Worm (Caenorhabditis elegans) whole organism, mixed stage, embryonic: ENCODE measurements around the gene lin-49.

ENCODE experiments used
- bed-3 ChIP-seq: fragments of 200-800 bp; sonication (Bioruptor generic); optimal IDR thresholded peaks from 3 replicates; lab custom pipeline; 2018; ENCODE audit warnings: mild to moderate bottlenecking, missing genetic modification characterization, moderate library complexity, missing compliant biosample characterization
- blmp-1 ChIP-seq: fragments of 150-350 bp; optimal IDR thresholded peaks from 2 replicates; lab custom pipeline; 2014; ENCODE audit warnings: missing biosample characterization, missing genetic modification characterization
- ceh-39 ChIP-seq: fragments of 150-350 bp; optimal IDR thresholded peaks from 2 replicates; lab custom pipeline; 2014; ENCODE audit warnings: missing biosample characterization, missing genetic modification characterization
- ceh-43 ChIP-seq: fragments of 200-800 bp; sonication (Bioruptor generic); optimal IDR thresholded peaks from 2 replicates; lab custom pipeline; 2018; ENCODE audit warnings: mild to moderate bottlenecking, missing genetic modification characterization, moderate library complexity, missing compliant biosample characterization
- ceh-83 ChIP-seq: fragments of 200-800 bp; sonication (Bioruptor generic); optimal IDR thresholded peaks from 2 replicates; lab custom pipeline; 2018; ENCODE audit warnings: mild to moderate bottlenecking, missing genetic modification characterization, missing compliant biosample characterization
- ces-1 ChIP-seq: fragments of 150-350 bp; optimal IDR thresholded peaks from 2 replicates; lab custom pipeline; 2014; ENCODE audit warnings: missing biosample characterization, missing genetic modification reagents, missing genetic modification characterization
- cnd-1 ChIP-seq: fragments of 200-800 bp; sonication (Bioruptor generic); optimal IDR thresholded peaks from 2 replicates; lab custom pipeline; 2018; ENCODE audit warnings: mild to moderate bottlenecking, missing genetic modification characterization, missing compliant biosample characterization
- drap-1 ChIP-seq: fragments of 200-800 bp; sonication (Bioruptor generic); optimal IDR thresholded peaks from 3 replicates; lab custom pipeline; 2018; ENCODE audit warnings: mild to moderate bottlenecking, missing genetic modification characterization, missing compliant biosample characterization
- elt-1 ChIP-seq: sonication (generic microtip); optimal IDR thresholded peaks from 2 replicates; lab custom pipeline; 2017; ENCODE audit warnings: missing genetic modification characterization, mild to moderate bottlenecking, missing compliant biosample characterization, antibody characterized with exemption, moderate library complexity, borderline replicate concordance; ENCODE audit not compliant: insufficient read depth
- flh-1 ChIP-seq: fragments of 200-800 bp; sonication (Bioruptor generic); optimal IDR thresholded peaks from 2 replicates; lab custom pipeline; 2018; ENCODE audit warnings: mild to moderate bottlenecking, missing genetic modification characterization, moderate library complexity, missing compliant biosample characterization
- ham-2 ChIP-seq: fragments of 200-800 bp; sonication (Bioruptor generic); optimal IDR thresholded peaks from 2 replicates; lab custom pipeline; 2018; ENCODE audit warnings: mild to moderate bottlenecking, missing genetic modification characterization, missing compliant biosample characterization
- hlh-1 ChIP-seq: fragments of 150-350 bp; optimal IDR thresholded peaks from 2 replicates; lab custom pipeline; 2014; ENCODE audit warnings: missing biosample characterization, missing genetic modification reagents, missing genetic modification characterization
- lin-13 ChIP-seq: fragments of 150-350 bp; optimal IDR thresholded peaks from 2 replicates; lab custom pipeline; 2014; ENCODE audit warnings: missing biosample characterization, missing genetic modification characterization
- lin-32 ChIP-seq: fragments of 200-800 bp; sonication (Bioruptor generic); optimal IDR thresholded peaks from 2 replicates; lab custom pipeline; 2018; ENCODE audit warnings: mild to moderate bottlenecking, missing genetic modification characterization, missing compliant biosample characterization
- lsy-2 ChIP-seq: fragments of 150-350 bp; optimal IDR thresholded peaks from 2 replicates; lab custom pipeline; 2014; ENCODE audit warnings: missing biosample characterization, missing genetic modification characterization
- mab-5 ChIP-seq: fragments of 150-350 bp; optimal IDR thresholded peaks from 2 replicates; lab custom pipeline; 2014; ENCODE audit warnings: missing biosample characterization, missing genetic modification characterization
- mep-1 ChIP-seq: fragments of 150-350 bp; optimal IDR thresholded peaks from 2 replicates; lab custom pipeline; 2017; ENCODE audit warnings: missing biosample characterization, missing genetic modification reagents, missing genetic modification characterization, inconsistent platforms
- mls-2 ChIP-seq: sonication (generic microtip); optimal IDR thresholded peaks from 2 replicates; lab custom pipeline; 2016; ENCODE audit warnings: mild to moderate bottlenecking, missing genetic modification characterization, moderate library complexity, missing compliant biosample characterization
- nhr-12 ChIP-seq: fragments of 150-350 bp; optimal IDR thresholded peaks from 2 replicates; lab custom pipeline; 2014; ENCODE audit warnings: missing biosample characterization, missing genetic modification characterization
- nhr-237 ChIP-seq: fragments of 150-350 bp; optimal IDR thresholded peaks from 2 replicates; lab custom pipeline; 2014; ENCODE audit warnings: missing biosample characterization, missing genetic modification characterization
- nhr-28 ChIP-seq: fragments of 150-350 bp; optimal IDR thresholded peaks from 2 replicates; lab custom pipeline; 2014; ENCODE audit warnings: missing biosample characterization, missing genetic modification characterization
- nhr-76 ChIP-seq: sonication (generic microtip); optimal IDR thresholded peaks from 2 replicates; lab custom pipeline; 2017; ENCODE audit warnings: missing biosample characterization, missing genetic modification characterization
- pha-4 ChIP-seq: fragments of 150-350 bp; optimal IDR thresholded peaks from 2 replicates; lab custom pipeline; 2018; ENCODE audit warnings: missing biosample characterization, missing genetic modification reagents, missing genetic modification characterization
- sem-2 ChIP-seq: fragments of 200-800 bp; sonication (Bioruptor generic); optimal IDR thresholded peaks from 2 replicates; lab custom pipeline; 2018; ENCODE audit warnings: mild to moderate bottlenecking, missing genetic modification characterization, missing compliant biosample characterization
- snpc-4 ChIP-seq: fragments of 150-350 bp; optimal IDR thresholded peaks from 2 replicates; lab custom pipeline; 2014; ENCODE audit warnings: missing biosample characterization, missing genetic modification characterization
- sptf-1 ChIP-seq: sonication (generic microtip); optimal IDR thresholded peaks from 2 replicates; lab custom pipeline; 2017; ENCODE audit warnings: mild to moderate bottlenecking, missing genetic modification characterization, moderate library complexity, missing compliant biosample characterization
- tbx-8 ChIP-seq: fragments of 200-800 bp; sonication (Bioruptor generic); optimal IDR thresholded peaks from 2 replicates; lab custom pipeline; 2018; ENCODE audit warnings: mild to moderate bottlenecking, missing genetic modification characterization, moderate library complexity, missing compliant biosample characterization
- unc-120 ChIP-seq: sonication (generic microtip); optimal IDR thresholded peaks from 2 replicates; lab custom pipeline; 2017; ENCODE audit warnings: missing genetic modification characterization, missing compliant biosample characterization; ENCODE audit not compliant: poor library complexity, severe bottlenecking
- unc-62 ChIP-seq: fragments of 150-350 bp; optimal IDR thresholded peaks from 2 replicates; lab custom pipeline; 2014; ENCODE audit warnings: missing biosample characterization, missing genetic modification reagents, missing genetic modification characterization
- zip-8 ChIP-seq: fragments of 150-350 bp; optimal IDR thresholded peaks from 2 replicates; lab custom pipeline; 2014; ENCODE audit warnings: missing biosample characterization, missing genetic modification characterization
- ztf-11 ChIP-seq: fragments of 150-350 bp; optimal IDR thresholded peaks from 2 replicates; lab custom pipeline; 2014; ENCODE audit warnings: missing biosample characterization, missing genetic modification characterization

lin-49 gene

DNA sequence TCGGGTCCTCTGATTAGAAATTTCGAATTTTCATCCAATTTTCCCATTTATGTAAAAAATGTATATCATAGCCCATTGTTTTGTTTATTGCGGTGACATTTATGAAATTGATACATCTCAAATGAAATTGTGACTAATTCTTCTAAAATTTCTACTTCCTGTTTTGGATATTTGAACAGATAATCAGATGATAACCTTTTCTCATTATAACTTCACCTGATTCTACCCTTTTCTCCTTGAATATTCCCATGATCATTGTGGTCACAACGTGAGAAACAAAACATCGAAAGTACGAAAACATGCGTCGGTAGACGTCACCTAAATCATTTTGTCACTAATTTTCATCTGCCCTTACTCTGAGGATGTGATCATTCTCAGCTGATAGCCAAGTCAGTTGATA lies 9.8 kb downstream of the lin-49 start:
- TF ChIP-seq hlh-1 (tag; lab: Kevin White, UChicago) = no peak
- no peak for TF ChIP-seq nhr-76 (tag; lab: Kevin White, UChicago)
- no peak for TF ChIP-seq ceh-83 (GFP tag; lab: Kevin White, UChicago)
- TF ChIP-seq nhr-28 (tag; lab: Kevin White, UChicago) = no peak
- no peak for TF ChIP-seq ces-1
- no peak for TF ChIP-seq bed-3 (GFP tag; lab: Kevin White, UChicago)
- TF ChIP-seq ham-2 (GFP tag; lab: Kevin White, UChicago) = no peak
- no peak for TF ChIP-seq mab-5 (tag; lab: Kevin White, UChicago)
- TF ChIP-seq unc-62 (GFP tag; lab: Kevin White, UChicago) = no peak
- TF ChIP-seq ceh-39 (tag; lab: Kevin White, UChicago) = no peak
- TF ChIP-seq mls-2 (tag; lab: Kevin White, UChicago) = no peak
- TF ChIP-seq zip-8 (tag; lab: Kevin White, UChicago) = no peak
- TF ChIP-seq drap-1 = no peak
- no peak for TF ChIP-seq blmp-1 (tag; lab: Kevin White, UChicago)
- TF ChIP-seq sptf-1 (tag; lab: Kevin White, UChicago) = no peak
- no peak for TF ChIP-seq ztf-11 (tag; lab: Kevin White, UChicago)
- TF ChIP-seq, all 35 proteins: peak for 0

- TF ChIP-seq sptf-1 (tag; lab: Kevin White, UChicago) (no peak), nhr-237 (tag; lab: Kevin White, UChicago) (no peak), bed-3 (GFP tag; lab: Kevin White, UChicago) (no peak), hlh-1 (tag; lab: Kevin White, UChicago) (no peak), tbx-8 (no peak), zip-8 (tag; lab: Kevin White, UChicago) (no peak), blmp-1 (tag; lab: Kevin White, UChicago) (no peak), ceh-83 (GFP tag; lab: Kevin White, UChicago) (no peak), mep-1 (tag; lab: Kevin White, UChicago) (no peak), flh-1 (GFP tag; lab: Kevin White, UChicago) (no peak), elt-1 (no peak), mls-2 (tag; lab: Kevin White, UChicago) (no peak), lin-13 (no peak), lin-32 (GFP tag; lab: Kevin White, UChicago) (no peak), snpc-4 (tag; lab: Kevin White, UChicago) (no peak), sem-2 (GFP tag; lab: Kevin White, UChicago) (no peak), cnd-1 (no peak), unc-62 (GFP tag; lab: Kevin White, UChicago) (no peak)
- TF ChIP-seq, all 35 proteins: peak for 0
Measured at ce11 chrIV:8631033-8631432, 10.6 kb downstream of the lin-49 start, which contains the start of gene dgk-4. Gene dgk-4, plus strand, starts transcription at chrIV:8631333.

- TF ChIP-seq drap-1 (no peak), ham-2 (GFP tag; lab: Kevin White, UChicago) (no peak), hlh-1 (tag; lab: Kevin White, UChicago) (no peak), ceh-83 (GFP tag; lab: Kevin White, UChicago) (no peak), ceh-39 (tag; lab: Kevin White, UChicago) (no peak), pha-4 (tag; lab: Kevin White, UChicago) (no peak), zip-8 (tag; lab: Kevin White, UChicago) (no peak), unc-120 (no peak), bed-3 (GFP tag; lab: Kevin White, UChicago) (no peak), snpc-4 (tag; lab: Kevin White, UChicago) (no peak), elt-1 (no peak), nhr-237 (tag; lab: Kevin White, UChicago) (no peak), sptf-1 (tag; lab: Kevin White, UChicago) (no peak), ztf-11 (tag; lab: Kevin White, UChicago) (no peak), unc-62 (GFP tag; lab: Kevin White, UChicago) (no peak)
Measured at ce11 chrIV:8638761-8639160, 18.3 kb downstream of the lin-49 start, which contains the start of gene F42A9.9. Gene F42A9.9, minus strand, starts transcription at chrIV:8638861.

DNA sequence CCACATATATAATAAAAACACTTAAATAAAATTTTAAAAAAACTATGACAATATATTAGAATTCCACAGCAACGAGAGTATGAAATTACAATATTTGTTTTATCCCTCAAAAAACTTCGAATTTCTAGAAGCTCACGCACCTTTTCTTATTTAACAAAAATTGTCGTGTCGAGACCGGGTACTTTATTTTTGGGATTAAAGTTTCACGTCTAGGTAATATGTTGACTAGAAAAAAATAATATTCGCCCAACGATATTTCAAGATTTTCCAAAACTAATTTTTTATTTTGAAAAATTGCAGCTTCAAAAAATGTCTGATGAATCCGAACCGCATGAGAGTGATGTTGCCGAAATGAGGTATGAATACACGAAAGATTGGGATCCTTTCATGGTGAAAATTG lies 23.9 kb downstream of the lin-49 start, which contains the start of gene C49C8.3:
C49C8.3 (plus strand) TSS at position 301 of the 400 bp plus-strand sequence.
- TF ChIP-seq mep-1 (tag; lab: Kevin White, UChicago) (no peak), lin-13 (no peak), nhr-76 (tag; lab: Kevin White, UChicago) (no peak), ham-2 (GFP tag; lab: Kevin White, UChicago) (no peak), nhr-28 (tag; lab: Kevin White, UChicago) (no peak), elt-1 (no peak), lin-32 (GFP tag; lab: Kevin White, UChicago) (no peak), blmp-1 (tag; lab: Kevin White, UChicago) (no peak), ceh-43 (no peak), unc-62 (GFP tag; lab: Kevin White, UChicago) (no peak), mab-5 (tag; lab: Kevin White, UChicago) (no peak), ces-1 (no peak), flh-1 (GFP tag; lab: Kevin White, UChicago) (no peak), lsy-2 (tag; lab: Kevin White, UChicago) (no peak), cnd-1 (no peak), ceh-83 (GFP tag; lab: Kevin White, UChicago) (no peak), nhr-12 (tag; lab: Kevin White, UChicago) (no peak)
- TF ChIP-seq, all 35 proteins: peak for 0
